Worm (Caenorhabditis elegans) whole organism, midembryonic: ENCODE data around the gene enu-3.6.
A peak's percentile ranks its signal among the peaks of the same experiment; 100 is the strongest.
"Not testable (repeated sequence)": the region's sequence is repeated elsewhere in the genome, so short reads cannot be mapped to it uniquely, and the experiment has no call there.

ENCODE experiments used
- T22C8.4 ChIP-seq: fragments of 200-800 bp; sonication (Bioruptor generic); IDR thresholded peaks from 2 replicates; pipeline ENCODE4 v1.3.6; 2022; ENCODE audit warnings: missing genetic modification characterization, missing compliant biosample characterization
- cog-1 ChIP-seq: sonication (generic microtip); optimal IDR thresholded peaks from 2 replicates; lab custom pipeline; 2016; ENCODE audit warnings: missing genetic modification characterization, missing compliant biosample characterization
- flt-1 ChIP-seq: fragments of 200-800 bp; sonication (Bioruptor generic); IDR thresholded peaks from 2 replicates; pipeline ENCODE4 v1.3.6; 2022; ENCODE audit warnings: missing genetic modification characterization, missing compliant biosample characterization
- klf-2 ChIP-seq: fragments of 200-800 bp; sonication (Bioruptor generic); conservative IDR thresholded peaks from 2 replicates; pipeline ENCODE4 v1.3.6; 2022; ENCODE audit warnings: missing genetic modification reagents, missing genetic modification characterization, missing compliant biosample characterization
- med-1 ChIP-seq: sonication (generic microtip); optimal IDR thresholded peaks from 2 replicates; lab custom pipeline; 2017; ENCODE audit warnings: missing genetic modification characterization, mild to moderate bottlenecking, missing compliant biosample characterization, antibody characterized with exemption, missing genetic modification reagents; ENCODE audit not compliant: insufficient read depth
- ref-1 ChIP-seq: fragments of 200-800 bp; sonication (Bioruptor generic); conservative IDR thresholded peaks from 2 replicates; pipeline ENCODE4 v1.3.6; 2022; ENCODE audit warnings: missing genetic modification reagents, missing genetic modification characterization, missing compliant biosample characterization
- tab-1 ChIP-seq: fragments of 200-800 bp; sonication (Bioruptor generic); IDR thresholded peaks from 2 replicates; pipeline ENCODE4 v1.3.6; 2022; ENCODE audit warnings: missing genetic modification characterization, missing compliant biosample characterization
- ztf-23 ChIP-seq: fragments of 200-800 bp; sonication (Bioruptor generic); IDR thresholded peaks from 2 replicates; pipeline ENCODE4 v1.3.6; 2022; ENCODE audit warnings: missing genetic modification reagents, missing genetic modification characterization, missing compliant biosample characterization
- ztf-29 ChIP-seq: fragments of 200-800 bp; sonication (Bioruptor generic); IDR thresholded peaks from 2 replicates; pipeline ENCODE4 v1.3.6; 2022; ENCODE audit warnings: missing genetic modification reagents, missing genetic modification characterization, missing compliant biosample characterization

The enu-3.6 gene

DNA sequence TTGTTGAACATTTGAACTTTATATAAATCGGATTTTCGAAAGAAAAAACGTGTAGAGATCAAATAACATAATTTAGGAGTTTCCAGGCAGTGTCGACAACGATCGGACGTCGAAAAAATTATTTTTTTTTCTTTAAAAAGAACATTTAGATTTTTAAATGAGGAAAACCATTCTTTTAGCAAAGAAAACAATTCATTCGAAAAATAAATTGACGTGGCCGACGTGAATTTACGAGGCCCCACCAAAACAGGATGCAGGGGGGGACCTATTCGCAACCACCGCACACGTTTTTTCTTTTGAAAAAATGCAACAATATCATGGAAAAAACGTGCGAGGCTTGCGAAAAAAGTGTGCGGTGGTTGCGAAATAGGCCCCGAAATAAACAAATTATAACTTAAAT is at the start of gene enu-3.6:
Gene enu-3.6 (plus strand): TSS at position 392 of the 400 bp plus-strand sequence.
- not testable (repeated sequence) for TF ChIP-seq ztf-23, ref-1, flt-1 (GFP tag; lab: Robert Waterston, UW)

DNA sequence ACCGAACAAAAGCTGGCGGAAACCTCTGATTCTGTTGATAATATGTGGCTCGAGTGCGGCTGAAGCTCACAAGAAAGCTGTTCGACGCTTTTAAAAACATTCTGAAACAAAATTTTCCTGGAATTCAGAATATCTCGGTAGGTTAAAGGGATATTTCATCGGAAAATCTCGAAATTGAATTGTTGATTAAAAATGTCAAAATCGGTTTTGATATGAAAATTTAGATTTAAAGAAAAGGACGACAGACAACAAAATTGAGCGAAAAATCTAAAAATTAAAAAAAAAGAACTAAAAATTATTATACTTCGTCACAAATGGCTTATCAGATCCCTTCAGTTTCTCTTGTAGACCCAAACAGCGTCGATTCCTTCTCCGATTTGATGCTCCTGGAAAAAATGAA is 49.8 kb upstream of the enu-3.6 start, which contains the start of gene Y39A1A.20:
Gene Y39A1A.20 (minus strand): TSS at position 101 of the 400 bp plus-strand sequence.
- TF ChIP-seq flt-1 (GFP tag; lab: Robert Waterston, UW) (no peak), T22C8.4 (no peak), ref-1 (GFP tag; lab: Robert Waterston, UW) (no peak), ztf-29 (GFP tag; lab: Robert Waterston, UW) (no peak), tab-1 (GFP tag; lab: Robert Waterston, UW) (no peak), cog-1 (tag; lab: Kevin White, UChicago) (no peak), med-1 (GFP tag; lab: Kevin White, UChicago) (no peak), klf-2 (GFP tag; lab: Robert Waterston, UW) (no peak), ztf-23 (GFP tag; lab: Robert Waterston, UW) (no peak)

DNA sequence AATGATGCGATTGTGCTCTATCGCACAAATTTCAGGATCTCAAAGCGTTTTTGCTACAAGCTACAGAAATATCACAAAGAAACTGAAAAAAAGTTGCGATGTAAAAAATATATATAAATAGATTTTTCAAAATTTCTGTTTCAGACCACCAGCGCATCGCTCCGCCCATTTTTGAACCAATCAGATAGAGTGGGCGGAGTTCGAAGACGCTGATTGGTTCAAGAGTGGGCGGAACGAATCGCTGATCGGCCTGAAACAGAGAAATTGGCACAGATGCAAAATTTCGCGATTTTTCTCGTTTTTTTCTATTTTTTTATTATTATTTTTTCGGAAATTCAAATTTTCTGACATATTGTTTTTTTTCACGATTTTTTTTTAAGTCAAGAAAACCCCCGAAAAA is 47.4 kb upstream of the enu-3.6 start:
- no peak for TF ChIP-seq T22C8.4

DNA sequence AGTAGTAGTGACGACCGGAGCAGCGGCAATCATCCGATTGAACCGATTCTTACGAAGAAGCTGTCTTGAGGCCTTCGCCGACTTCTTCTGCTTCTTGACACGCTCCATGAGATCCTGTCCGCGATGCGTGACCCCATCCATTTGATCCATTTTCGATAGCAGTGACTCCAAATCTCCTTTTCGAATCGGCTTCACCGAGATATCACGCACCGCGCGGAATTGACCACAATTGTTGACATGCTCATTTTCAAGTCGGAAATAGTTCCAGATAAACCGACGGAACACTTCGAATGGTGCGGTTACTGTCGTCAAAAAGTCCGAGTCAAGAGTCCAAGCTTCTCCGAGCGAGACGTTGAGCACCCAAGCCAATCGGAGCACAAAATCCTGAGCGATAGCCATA is 46.4 kb upstream of the enu-3.6 start:
- TF ChIP-seq flt-1 (GFP tag; lab: Robert Waterston, UW) (no peak), T22C8.4 (no peak), ztf-23 (GFP tag; lab: Robert Waterston, UW) (no peak), cog-1 (tag; lab: Kevin White, UChicago) (no peak), klf-2 (GFP tag; lab: Robert Waterston, UW) (no peak), tab-1 (GFP tag; lab: Robert Waterston, UW) (no peak), ztf-29 (GFP tag; lab: Robert Waterston, UW) (no peak), ref-1 (GFP tag; lab: Robert Waterston, UW) (no peak), med-1 (GFP tag; lab: Kevin White, UChicago) (no peak)

DNA sequence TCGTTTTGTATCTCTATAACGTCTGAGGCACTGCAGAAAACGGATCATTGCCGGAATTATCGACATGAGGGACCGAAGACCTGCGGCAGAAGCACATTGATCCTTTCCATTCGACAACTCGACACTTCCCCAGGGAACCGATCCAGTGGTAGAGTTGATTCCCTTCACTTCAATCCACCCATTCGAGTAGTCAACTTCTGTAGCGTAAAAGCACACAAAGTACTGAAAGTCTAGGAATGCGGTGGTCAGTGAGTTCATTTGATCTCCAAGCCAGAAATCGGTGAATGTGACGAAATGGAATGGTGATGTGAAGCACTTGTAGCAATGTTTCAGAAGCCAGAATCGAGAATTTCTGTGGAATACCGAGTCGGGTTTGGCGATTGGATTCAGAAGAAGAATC is 45.7 kb upstream of the enu-3.6 start:
- no peak for TF ChIP-seq cog-1 (tag; lab: Kevin White, UChicago)
- no peak for TF ChIP-seq ztf-23 (GFP tag; lab: Robert Waterston, UW)
- no peak for TF ChIP-seq ztf-29 (GFP tag; lab: Robert Waterston, UW)
- TF ChIP-seq med-1 (GFP tag; lab: Kevin White, UChicago): no peak
- TF ChIP-seq ref-1 (GFP tag; lab: Robert Waterston, UW): no peak
- TF ChIP-seq T22C8.4: no peak
- TF ChIP-seq flt-1 (GFP tag; lab: Robert Waterston, UW): no peak
- TF ChIP-seq klf-2 (GFP tag; lab: Robert Waterston, UW): no peak
- no peak for TF ChIP-seq tab-1 (GFP tag; lab: Robert Waterston, UW)

DNA sequence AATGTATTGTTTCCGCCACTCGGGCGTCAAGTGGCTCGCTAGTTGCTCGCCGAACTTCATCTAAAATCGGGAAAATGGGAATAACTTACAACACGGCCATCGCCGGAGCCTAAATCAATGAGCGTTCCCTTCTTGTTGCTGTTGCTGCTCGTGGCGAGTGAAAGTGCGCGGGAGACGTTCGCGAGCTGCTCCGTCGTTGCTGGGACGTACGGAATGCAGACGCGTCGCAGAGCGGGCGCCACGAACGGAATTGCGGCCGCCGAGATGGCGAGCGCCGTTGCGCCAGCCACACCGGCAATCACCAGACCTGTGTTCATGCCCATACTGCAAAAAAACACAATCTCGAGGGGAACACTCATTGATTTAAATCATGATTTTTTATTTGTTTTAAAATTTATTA is 43.8 kb upstream of the enu-3.6 start:
- TF ChIP-seq tab-1 (GFP tag; lab: Robert Waterston, UW) (0 out of 2 replicates have a peak, but pooled peaks have one; percentile 43), ztf-29 (GFP tag; lab: Robert Waterston, UW) (no peak), ref-1 (GFP tag; lab: Robert Waterston, UW) (no peak)

DNA sequence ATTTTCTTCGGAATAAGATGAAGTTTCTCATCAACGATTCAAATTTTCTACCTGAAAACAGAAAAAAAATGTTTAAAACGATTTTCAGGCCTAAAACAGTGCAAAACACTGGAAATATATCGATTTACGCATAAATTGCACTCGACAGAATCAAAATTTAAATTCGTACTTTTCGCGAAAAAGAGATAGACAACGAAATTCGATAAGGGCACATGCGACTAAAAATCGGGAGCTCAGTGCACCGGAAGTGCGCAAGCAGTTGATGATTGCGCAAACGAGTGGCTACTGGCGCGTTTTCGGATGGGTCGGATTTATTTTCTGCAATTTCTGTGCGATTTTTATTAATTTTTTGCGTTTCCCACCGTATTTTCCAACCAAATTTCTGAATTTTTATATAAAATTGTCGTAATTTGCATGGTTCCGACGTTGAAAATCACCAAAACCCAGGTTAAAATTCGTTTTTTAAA is 43.2 kb upstream of the enu-3.6 start, which contains the start of the genes Y39A1A.21 and Y39A1A.22:
Gene Y39A1A.21 (minus strand): TSS at position 51 of the 467 bp plus-strand sequence.
Gene Y39A1A.22 (minus strand): TSS at position 57 of the 467 bp plus-strand sequence.
- 0 out of 2 replicates have a peak, but pooled peaks have one; percentile 21 for TF ChIP-seq tab-1 (GFP tag; lab: Robert Waterston, UW)
- TF ChIP-seq flt-1 (GFP tag; lab: Robert Waterston, UW): peak; percentile 79; the same call in 1 of the 2 replicates
- TF ChIP-seq ztf-23 (GFP tag; lab: Robert Waterston, UW): peak; percentile 91
- 0 out of 2 replicates have a peak, but pooled peaks have one; percentile 15 for TF ChIP-seq ztf-29 (GFP tag; lab: Robert Waterston, UW)
- peak; percentile 55 for TF ChIP-seq med-1 (GFP tag; lab: Kevin White, UChicago)
- peak; percentile 47; the same call in 1 of the 2 replicates for TF ChIP-seq T22C8.4
- no peak for TF ChIP-seq cog-1 (tag; lab: Kevin White, UChicago)
- no peak for TF ChIP-seq ref-1 (GFP tag; lab: Robert Waterston, UW)
- no peak for TF ChIP-seq klf-2 (GFP tag; lab: Robert Waterston, UW)

DNA sequence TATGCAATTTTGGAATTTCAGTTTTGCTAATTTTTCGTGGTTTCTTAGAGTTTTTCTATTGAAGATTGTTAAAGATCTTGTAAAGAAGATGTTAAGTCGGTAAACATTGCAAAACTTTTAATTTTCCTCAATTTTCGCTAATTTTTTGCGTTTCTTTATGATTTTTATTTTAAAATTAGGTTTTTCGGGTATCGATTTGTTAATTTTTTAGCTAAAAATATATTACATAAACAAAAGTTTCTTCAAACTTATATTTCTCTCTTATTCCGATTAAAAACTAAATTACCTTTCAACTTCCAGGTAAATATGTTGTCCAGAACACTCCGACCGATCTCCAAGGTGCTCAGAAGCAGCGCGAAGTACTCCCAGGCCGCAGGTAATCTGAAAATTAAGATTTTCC is 42.8 kb upstream of the enu-3.6 start, which contains the start of gene mrpl-12:
Gene mrpl-12 (plus strand): TSS at position 301 of the 400 bp plus-strand sequence.
- no peak for TF ChIP-seq klf-2 (GFP tag; lab: Robert Waterston, UW)
- no peak for TF ChIP-seq tab-1 (GFP tag; lab: Robert Waterston, UW)
- no peak for TF ChIP-seq ztf-23 (GFP tag; lab: Robert Waterston, UW)
- TF ChIP-seq ref-1 (GFP tag; lab: Robert Waterston, UW): no peak
- no peak for TF ChIP-seq cog-1 (tag; lab: Kevin White, UChicago)
- no peak for TF ChIP-seq ztf-29 (GFP tag; lab: Robert Waterston, UW)

DNA sequence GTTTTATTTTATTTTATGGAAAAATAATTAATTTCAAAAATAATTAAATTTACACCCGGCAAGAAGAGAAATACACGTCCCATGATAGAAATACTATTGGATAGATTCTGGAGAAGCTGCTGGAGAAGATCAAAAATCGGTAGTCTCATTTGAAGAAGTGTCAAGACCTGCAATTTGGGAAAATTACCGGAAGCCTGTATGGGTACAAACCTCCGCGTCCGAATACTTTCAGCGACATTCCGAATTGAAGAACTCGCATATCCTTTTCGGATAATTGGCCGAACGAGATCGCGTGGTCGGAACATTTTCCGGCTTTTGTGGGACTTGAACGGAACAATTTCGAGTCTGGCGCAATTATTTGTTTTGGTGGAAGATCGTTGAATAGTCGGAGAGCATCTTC is 41.8 kb upstream of the enu-3.6 start:
- no peak for TF ChIP-seq ztf-29 (GFP tag; lab: Robert Waterston, UW)
- no peak for TF ChIP-seq ref-1 (GFP tag; lab: Robert Waterston, UW)
- TF ChIP-seq flt-1 (GFP tag; lab: Robert Waterston, UW): no peak
- no peak for TF ChIP-seq tab-1 (GFP tag; lab: Robert Waterston, UW)
- no peak for TF ChIP-seq cog-1 (tag; lab: Kevin White, UChicago)
- no peak for TF ChIP-seq T22C8.4
- no peak for TF ChIP-seq ztf-23 (GFP tag; lab: Robert Waterston, UW)
- TF ChIP-seq klf-2 (GFP tag; lab: Robert Waterston, UW): no peak
- TF ChIP-seq med-1 (GFP tag; lab: Kevin White, UChicago): no peak
